Worm (Caenorhabditis elegans) whole organism, mixed stage, embryonic: ENCODE measurements around the gene syp-2.

Experiments
- M03D4.4 ChIP-seq: sonication (generic microtip); optimal IDR thresholded peaks from 2 replicates; lab custom pipeline; 2017; ENCODE audit warnings: mild to moderate bottlenecking, missing genetic modification characterization, missing compliant biosample characterization
- bed-3 ChIP-seq: fragments of 200-800 bp; sonication (Bioruptor generic); optimal IDR thresholded peaks from 3 replicates; lab custom pipeline; 2018; ENCODE audit warnings: mild to moderate bottlenecking, missing genetic modification characterization, moderate library complexity, missing compliant biosample characterization
- blmp-1 ChIP-seq: fragments of 150-350 bp; optimal IDR thresholded peaks from 2 replicates; lab custom pipeline; 2014; ENCODE audit warnings: missing biosample characterization, missing genetic modification characterization
- ceh-39 ChIP-seq: fragments of 150-350 bp; optimal IDR thresholded peaks from 2 replicates; lab custom pipeline; 2014; ENCODE audit warnings: missing biosample characterization, missing genetic modification characterization
- ceh-43 ChIP-seq: fragments of 200-800 bp; sonication (Bioruptor generic); optimal IDR thresholded peaks from 2 replicates; lab custom pipeline; 2018; ENCODE audit warnings: mild to moderate bottlenecking, missing genetic modification characterization, moderate library complexity, missing compliant biosample characterization
- ceh-83 ChIP-seq: fragments of 200-800 bp; sonication (Bioruptor generic); optimal IDR thresholded peaks from 2 replicates; lab custom pipeline; 2018; ENCODE audit warnings: mild to moderate bottlenecking, missing genetic modification characterization, missing compliant biosample characterization
- ces-1 ChIP-seq: fragments of 150-350 bp; optimal IDR thresholded peaks from 2 replicates; lab custom pipeline; 2014; ENCODE audit warnings: missing biosample characterization, missing genetic modification reagents, missing genetic modification characterization
- cnd-1 ChIP-seq: fragments of 200-800 bp; sonication (Bioruptor generic); optimal IDR thresholded peaks from 2 replicates; lab custom pipeline; 2018; ENCODE audit warnings: mild to moderate bottlenecking, missing genetic modification characterization, missing compliant biosample characterization
- drap-1 ChIP-seq: fragments of 200-800 bp; sonication (Bioruptor generic); optimal IDR thresholded peaks from 3 replicates; lab custom pipeline; 2018; ENCODE audit warnings: mild to moderate bottlenecking, missing genetic modification characterization, missing compliant biosample characterization
- elt-1 ChIP-seq: sonication (generic microtip); optimal IDR thresholded peaks from 2 replicates; lab custom pipeline; 2017; ENCODE audit warnings: missing genetic modification characterization, mild to moderate bottlenecking, missing compliant biosample characterization, antibody characterized with exemption, moderate library complexity, borderline replicate concordance; ENCODE audit not compliant: insufficient read depth
- elt-3 ChIP-seq: fragments of 150-350 bp; optimal IDR thresholded peaks from 2 replicates; lab custom pipeline; 2014; ENCODE audit warnings: missing biosample characterization, missing genetic modification characterization
- flh-1 ChIP-seq: fragments of 200-800 bp; sonication (Bioruptor generic); optimal IDR thresholded peaks from 2 replicates; lab custom pipeline; 2018; ENCODE audit warnings: mild to moderate bottlenecking, missing genetic modification characterization, moderate library complexity, missing compliant biosample characterization
- ham-2 ChIP-seq: fragments of 200-800 bp; sonication (Bioruptor generic); optimal IDR thresholded peaks from 2 replicates; lab custom pipeline; 2018; ENCODE audit warnings: mild to moderate bottlenecking, missing genetic modification characterization, missing compliant biosample characterization
- hlh-1 ChIP-seq: fragments of 150-350 bp; optimal IDR thresholded peaks from 2 replicates; lab custom pipeline; 2014; ENCODE audit warnings: missing biosample characterization, missing genetic modification reagents, missing genetic modification characterization
- lin-13 ChIP-seq: fragments of 150-350 bp; optimal IDR thresholded peaks from 2 replicates; lab custom pipeline; 2014; ENCODE audit warnings: missing biosample characterization, missing genetic modification characterization
- lin-32 ChIP-seq: fragments of 200-800 bp; sonication (Bioruptor generic); optimal IDR thresholded peaks from 2 replicates; lab custom pipeline; 2018; ENCODE audit warnings: mild to moderate bottlenecking, missing genetic modification characterization, missing compliant biosample characterization
- lsy-2 ChIP-seq: fragments of 150-350 bp; optimal IDR thresholded peaks from 2 replicates; lab custom pipeline; 2014; ENCODE audit warnings: missing biosample characterization, missing genetic modification characterization
- mab-5 ChIP-seq: fragments of 150-350 bp; optimal IDR thresholded peaks from 2 replicates; lab custom pipeline; 2014; ENCODE audit warnings: missing biosample characterization, missing genetic modification characterization
- mep-1 ChIP-seq: fragments of 150-350 bp; optimal IDR thresholded peaks from 2 replicates; lab custom pipeline; 2017; ENCODE audit warnings: missing biosample characterization, missing genetic modification reagents, missing genetic modification characterization, inconsistent platforms
- mls-2 ChIP-seq: sonication (generic microtip); optimal IDR thresholded peaks from 2 replicates; lab custom pipeline; 2016; ENCODE audit warnings: mild to moderate bottlenecking, missing genetic modification characterization, moderate library complexity, missing compliant biosample characterization
- nhr-12 ChIP-seq: fragments of 150-350 bp; optimal IDR thresholded peaks from 2 replicates; lab custom pipeline; 2014; ENCODE audit warnings: missing biosample characterization, missing genetic modification characterization
- nhr-2 ChIP-seq: fragments of 150-350 bp; optimal IDR thresholded peaks from 2 replicates; lab custom pipeline; 2014; ENCODE audit warnings: missing biosample characterization, missing genetic modification characterization
- nhr-237 ChIP-seq: fragments of 150-350 bp; optimal IDR thresholded peaks from 2 replicates; lab custom pipeline; 2014; ENCODE audit warnings: missing biosample characterization, missing genetic modification characterization
- nhr-28 ChIP-seq: fragments of 150-350 bp; optimal IDR thresholded peaks from 2 replicates; lab custom pipeline; 2014; ENCODE audit warnings: missing biosample characterization, missing genetic modification characterization
- nhr-76 ChIP-seq: sonication (generic microtip); optimal IDR thresholded peaks from 2 replicates; lab custom pipeline; 2017; ENCODE audit warnings: missing biosample characterization, missing genetic modification characterization
- pha-4 ChIP-seq: fragments of 150-350 bp; optimal IDR thresholded peaks from 2 replicates; lab custom pipeline; 2018; ENCODE audit warnings: missing biosample characterization, missing genetic modification reagents, missing genetic modification characterization
- sem-2 ChIP-seq: fragments of 200-800 bp; sonication (Bioruptor generic); optimal IDR thresholded peaks from 2 replicates; lab custom pipeline; 2018; ENCODE audit warnings: mild to moderate bottlenecking, missing genetic modification characterization, missing compliant biosample characterization
- snpc-4 ChIP-seq: fragments of 150-350 bp; optimal IDR thresholded peaks from 2 replicates; lab custom pipeline; 2014; ENCODE audit warnings: missing biosample characterization, missing genetic modification characterization
- sptf-1 ChIP-seq: sonication (generic microtip); optimal IDR thresholded peaks from 2 replicates; lab custom pipeline; 2017; ENCODE audit warnings: mild to moderate bottlenecking, missing genetic modification characterization, moderate library complexity, missing compliant biosample characterization
- tbx-8 ChIP-seq: fragments of 200-800 bp; sonication (Bioruptor generic); optimal IDR thresholded peaks from 2 replicates; lab custom pipeline; 2018; ENCODE audit warnings: mild to moderate bottlenecking, missing genetic modification characterization, moderate library complexity, missing compliant biosample characterization
- unc-120 ChIP-seq: sonication (generic microtip); optimal IDR thresholded peaks from 2 replicates; lab custom pipeline; 2017; ENCODE audit warnings: missing genetic modification characterization, missing compliant biosample characterization; ENCODE audit not compliant: poor library complexity, severe bottlenecking
- unc-39 ChIP-seq: fragments of 150-350 bp; optimal IDR thresholded peaks from 2 replicates; lab custom pipeline; 2014; ENCODE audit warnings: missing biosample characterization, missing genetic modification characterization
- unc-62 ChIP-seq: fragments of 150-350 bp; optimal IDR thresholded peaks from 2 replicates; lab custom pipeline; 2014; ENCODE audit warnings: missing biosample characterization, missing genetic modification reagents, missing genetic modification characterization
- zip-8 ChIP-seq: fragments of 150-350 bp; optimal IDR thresholded peaks from 2 replicates; lab custom pipeline; 2014; ENCODE audit warnings: missing biosample characterization, missing genetic modification characterization
- ztf-11 ChIP-seq: fragments of 150-350 bp; optimal IDR thresholded peaks from 2 replicates; lab custom pipeline; 2014; ENCODE audit warnings: missing biosample characterization, missing genetic modification characterization

Gene syp-2

ce11 chrV:5580517-5580916 lies 44.2 kb downstream of the syp-2 start:
- TF ChIP-seq sem-2 (GFP tag; lab: Kevin White, UChicago), result no peak
- TF ChIP-seq ceh-39 (tag; lab: Kevin White, UChicago), result no peak
- TF ChIP-seq nhr-12 (tag; lab: Kevin White, UChicago), result no peak
- no peak for TF ChIP-seq lin-13 (tag; lab: Kevin White, UChicago)
- TF ChIP-seq lsy-2 (tag; lab: Kevin White, UChicago), result peak; percentile 55
- TF ChIP-seq nhr-28 (tag; lab: Kevin White, UChicago), result no peak
- peak; percentile 56 for TF ChIP-seq unc-120 (tag; lab: Kevin White, UChicago)
- TF ChIP-seq pha-4 (tag; lab: Kevin White, UChicago), result peak; percentile 70
- no peak for TF ChIP-seq mab-5 (tag; lab: Kevin White, UChicago)
- no peak for TF ChIP-seq cnd-1 (tag; lab: Kevin White, UChicago)
- TF ChIP-seq elt-3 (tag; lab: Kevin White, UChicago), result peak; percentile 54
- TF ChIP-seq elt-1 (tag; lab: Kevin White, UChicago), result no peak
- TF ChIP-seq tbx-8, result no peak
- TF ChIP-seq hlh-1 (tag; lab: Kevin White, UChicago), result no peak
- peak; percentile 63 for TF ChIP-seq ces-1 (GFP tag; lab: Kevin White, UChicago)
- no peak for TF ChIP-seq lin-32 (GFP tag; lab: Kevin White, UChicago)
- TF ChIP-seq mls-2 (tag; lab: Kevin White, UChicago), result peak; percentile 69
- no peak for TF ChIP-seq ceh-83 (GFP tag; lab: Kevin White, UChicago)
- no peak for TF ChIP-seq blmp-1
- no peak for TF ChIP-seq drap-1 (GFP tag; lab: Kevin White, UChicago)
- peak; percentile 81 for TF ChIP-seq ham-2 (GFP tag; lab: Kevin White, UChicago)
- TF ChIP-seq M03D4.4 (tag; lab: Kevin White, UChicago), result no peak
- TF ChIP-seq bed-3 (GFP tag; lab: Kevin White, UChicago), result no peak
- no peak for TF ChIP-seq snpc-4 (tag; lab: Kevin White, UChicago)
- no peak for TF ChIP-seq sptf-1 (tag; lab: Kevin White, UChicago)
- TF ChIP-seq ceh-43 (GFP tag; lab: Kevin White, UChicago), result no peak
- TF ChIP-seq flh-1 (GFP tag; lab: Kevin White, UChicago), result no peak
- no peak for TF ChIP-seq ztf-11 (tag; lab: Kevin White, UChicago)
- TF ChIP-seq nhr-237 (tag; lab: Kevin White, UChicago), result peak; percentile 2
- TF ChIP-seq mep-1 (tag; lab: Kevin White, UChicago), result peak; percentile 48
- TF ChIP-seq nhr-76 (tag; lab: Kevin White, UChicago), result no peak
- peak; percentile 32 for TF ChIP-seq unc-62 (GFP tag; lab: Kevin White, UChicago)
- TF ChIP-seq nhr-2 (tag; lab: Kevin White, UChicago), result no peak
- TF ChIP-seq zip-8 (tag; lab: Kevin White, UChicago), result no peak
- TF ChIP-seq unc-39, result no peak

ce11 chrV:5581312-5581711 lies 45.0 kb downstream of the syp-2 start, which contains the start of gene klc-2:
klc-2 (minus strand) TSS chrV:5581412.
- TF ChIP-seq pha-4 (tag; lab: Kevin White, UChicago) (no peak), sem-2 (GFP tag; lab: Kevin White, UChicago) (no peak), blmp-1 (no peak), nhr-237 (tag; lab: Kevin White, UChicago) (no peak), unc-120 (tag; lab: Kevin White, UChicago) (no peak), M03D4.4 (tag; lab: Kevin White, UChicago) (no peak), elt-1 (tag; lab: Kevin White, UChicago) (no peak), nhr-76 (tag; lab: Kevin White, UChicago) (no peak), lin-13 (tag; lab: Kevin White, UChicago) (no peak), mab-5 (tag; lab: Kevin White, UChicago) (no peak), unc-39 (no peak), lsy-2 (tag; lab: Kevin White, UChicago) (no peak), bed-3 (GFP tag; lab: Kevin White, UChicago) (no peak), ztf-11 (tag; lab: Kevin White, UChicago) (no peak), nhr-28 (tag; lab: Kevin White, UChicago) (no peak), hlh-1 (tag; lab: Kevin White, UChicago) (no peak), flh-1 (GFP tag; lab: Kevin White, UChicago) (no peak), nhr-2 (tag; lab: Kevin White, UChicago) (no peak)

- TF ChIP-seq elt-3 (tag; lab: Kevin White, UChicago) (no peak), ces-1 (GFP tag; lab: Kevin White, UChicago) (peak; percentile 93)
These were observed 46.0 kb downstream of the syp-2 start for ce11 chrV:5582308-5582707.
